Worm (Caenorhabditis elegans) whole organism, L4/young adult: Measurements from ENCODE around the gene Y2H9A.6.

Source experiments
- W03F9.2 ChIP-seq: fragments of 150-350 bp; optimal IDR thresholded peaks from 2 replicates; lab custom pipeline; 2014; ENCODE audit warnings: missing biosample characterization, missing genetic modification characterization
- dao-5 ChIP-seq: sonication (generic microtip); optimal IDR thresholded peaks from 2 replicates; lab custom pipeline; 2016; ENCODE audit warnings: missing genotype, missing genetic modification characterization, moderate library complexity, missing compliant biosample characterization

DNA sequence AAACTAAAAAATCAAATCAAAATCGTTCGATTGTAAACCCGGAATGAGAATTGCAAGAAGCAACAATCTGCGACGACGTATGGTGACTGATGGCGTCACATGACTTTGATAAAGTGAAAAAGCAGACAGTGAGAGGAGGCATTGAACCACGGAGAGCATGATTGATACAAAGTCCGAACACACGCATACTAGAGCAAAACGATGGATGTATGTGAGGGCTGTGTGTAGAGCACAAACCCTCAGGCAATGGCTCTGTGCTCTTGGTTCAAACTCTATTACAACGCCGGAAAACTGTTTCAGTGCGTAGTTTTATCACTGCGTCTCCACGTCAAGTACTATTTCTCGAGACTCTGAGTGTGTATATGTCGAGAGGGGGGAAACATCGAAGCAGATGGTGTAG, 41.1 kb upstream of the Y2H9A.6 start:
- TF ChIP-seq dao-5 (tag; lab: Kevin White, UChicago) = no peak
- TF ChIP-seq W03F9.2 (tag; lab: Kevin White, UChicago) = no peak
